Worm (Caenorhabditis elegans) whole organism, L4 larva: ENCODE measurements around the gene cccp-1.

Experiments used
- F37D6.2 ChIP-seq: sonication (generic microtip); optimal IDR thresholded peaks from 2 replicates; lab custom pipeline; 2016; ENCODE audit warnings: mild to moderate bottlenecking, missing genetic modification characterization, missing compliant biosample characterization
- F49E8.2 ChIP-seq: sonication (generic microtip); optimal IDR thresholded peaks from 2 replicates; lab custom pipeline; 2016; ENCODE audit warnings: missing compliant biosample characterization, mild to moderate bottlenecking, missing genetic modification characterization, borderline replicate concordance
- Y48G9A.11 ChIP-seq: fragments of 200-800 bp; sonication (Bioruptor generic); IDR thresholded peaks from 2 replicates; pipeline ENCODE4 v1.3.6; 2022; ENCODE audit warnings: missing genetic modification reagents, missing genetic modification characterization, missing compliant biosample characterization
- aha-1 ChIP-seq: fragments of 150-350 bp; peaks from one replicate; lab custom pipeline; 2014; ENCODE audit warnings: missing biosample characterization, missing genetic modification characterization
- arid-1 ChIP-seq: fragments of 200-800 bp; sonication (Bioruptor generic); conservative IDR thresholded peaks from 2 replicates; pipeline ENCODE4 v1.3.6; 2022; ENCODE audit warnings: missing genetic modification reagents, missing genetic modification characterization, missing compliant biosample characterization
- ceh-20 ChIP-seq: fragments of 200-800 bp; sonication (Bioruptor generic); IDR thresholded peaks from 2 replicates; pipeline ENCODE4 v1.3.6; 2022; ENCODE audit warnings: missing genetic modification reagents, missing genetic modification characterization, missing compliant biosample characterization
- ceh-28 ChIP-seq: fragments of 150-350 bp; optimal IDR thresholded peaks from 2 replicates; lab custom pipeline; 2014; ENCODE audit warnings: missing biosample characterization, missing genetic modification reagents, missing genetic modification characterization
- ceh-82 ChIP-seq: sonication (generic microtip); optimal IDR thresholded peaks from 2 replicates; lab custom pipeline; 2017; ENCODE audit warnings: missing biosample characterization, missing genetic modification characterization
- cey-2 ChIP-seq: sonication (generic microtip); optimal IDR thresholded peaks from 3 replicates; lab custom pipeline; 2017; ENCODE audit warnings: missing genetic modification characterization, mild to moderate bottlenecking, missing compliant biosample characterization, antibody characterized with exemption, borderline replicate concordance; ENCODE audit not compliant: insufficient read depth
- ctbp-1 ChIP-seq: fragments of 200-800 bp; sonication (Bioruptor generic); IDR thresholded peaks from 2 replicates; pipeline ENCODE4 v1.3.6; 2022; ENCODE audit warnings: missing genetic modification reagents, missing genetic modification characterization, missing compliant biosample characterization
- dmd-6 ChIP-seq: fragments of 200-800 bp; sonication (Bioruptor generic); IDR thresholded peaks from 2 replicates; pipeline ENCODE4 v1.3.6; 2022; ENCODE audit warnings: missing genetic modification reagents, missing genetic modification characterization, missing compliant biosample characterization
- dmd-8 ChIP-seq: fragments of 200-800 bp; sonication (Bioruptor generic); IDR thresholded peaks from 2 replicates; pipeline ENCODE4 v1.3.6; 2022; ENCODE audit warnings: missing genetic modification characterization, missing compliant biosample characterization
- hif-1 ChIP-seq, 2 experiments: sonication (generic microtip); optimal IDR thresholded peaks; 2 replicates each; lab custom pipeline; 2016 to 2017; ENCODE audit warnings: missing compliant biosample characterization in 2 of 2, missing genetic modification characterization in 2 of 2, missing genetic modification reagents in 2 of 2, missing genotype in 2 of 2, mild to moderate bottlenecking in 1 of 2
- lin-15B ChIP-seq: fragments of 150-350 bp; sonication (generic microtip); optimal IDR thresholded peaks from 3 replicates; lab custom pipeline; 2014; ENCODE audit warnings: missing biosample characterization, missing genetic modification characterization
- lin-38 ChIP-seq: fragments of 200-800 bp; sonication (Bioruptor generic); IDR thresholded peaks from 2 replicates; pipeline ENCODE4 v1.3.6; 2022; ENCODE audit warnings: missing genetic modification reagents, missing genetic modification characterization, missing compliant biosample characterization
- lsy-2 ChIP-seq, 2 experiments: fragments of 150-350 bp in 1 of 2; sonication (generic microtip) in 1 of 2; optimal IDR thresholded peaks; 2 replicates each; lab custom pipeline; 2014 to 2017; ENCODE audit warnings: missing biosample characterization in 2 of 2, missing genetic modification characterization in 2 of 2
- mdl-1 ChIP-seq, 2 experiments: fragments of 150-350 bp in 1 of 2; sonication (generic microtip) in 1 of 2; optimal IDR thresholded peaks; 2 replicates each; lab custom pipeline; 2014 to 2017; ENCODE audit warnings: missing biosample characterization in 2 of 2, missing genetic modification characterization in 2 of 2
- mdt-29 ChIP-seq: fragments of 200-800 bp; sonication (Bioruptor generic); IDR thresholded peaks from 2 replicates; pipeline ENCODE4 v1.3.6; 2022; ENCODE audit warnings: missing genetic modification reagents, missing genetic modification characterization, missing compliant biosample characterization
- mes-2 ChIP-seq: sonication (generic microtip); optimal IDR thresholded peaks from 2 replicates; lab custom pipeline; 2016; ENCODE audit warnings: missing genotype, mild to moderate bottlenecking, missing genetic modification characterization, missing compliant biosample characterization; ENCODE audit not compliant: poor library complexity, severe bottlenecking
- nhr-25 ChIP-seq: sonication (generic microtip); optimal IDR thresholded peaks from 2 replicates; lab custom pipeline; 2017; ENCODE audit warnings: missing genetic modification characterization, mild to moderate bottlenecking, missing compliant biosample characterization, antibody characterized with exemption, moderate library complexity, borderline replicate concordance; ENCODE audit not compliant: insufficient read depth
- nhr-77 ChIP-seq: fragments of 150-350 bp; optimal IDR thresholded peaks from 2 replicates; lab custom pipeline; 2014; ENCODE audit warnings: missing biosample characterization, missing genetic modification characterization
- php-3 ChIP-seq: fragments of 200-800 bp; sonication (Bioruptor generic); IDR thresholded peaks from 2 replicates; pipeline ENCODE4 v1.3.6; 2022; ENCODE audit warnings: missing genetic modification reagents, missing genetic modification characterization, missing compliant biosample characterization
- rbr-2 ChIP-seq: sonication (generic microtip); optimal IDR thresholded peaks from 2 replicates; lab custom pipeline; 2016; ENCODE audit warnings: missing genotype, missing genetic modification characterization, missing compliant biosample characterization
- set-16 ChIP-seq: fragments of 200-800 bp; sonication (Bioruptor generic); IDR thresholded peaks from 2 replicates; pipeline ENCODE4 v1.3.6; 2022; ENCODE audit warnings: missing genetic modification reagents, missing genetic modification characterization, missing compliant biosample characterization
- snpc-1.2 ChIP-seq: fragments of 200-800 bp; sonication (Bioruptor generic); IDR thresholded peaks from 2 replicates; pipeline ENCODE4 v1.3.6; 2022; ENCODE audit warnings: missing genetic modification reagents, missing genetic modification characterization, missing compliant biosample characterization
- spr-3 ChIP-seq: fragments of 200-800 bp; sonication (Bioruptor generic); optimal IDR thresholded peaks from 2 replicates; lab custom pipeline; 2018; ENCODE audit warnings: mild to moderate bottlenecking, missing genetic modification characterization, missing compliant biosample characterization
- tra-1 ChIP-seq: fragments of 200-800 bp; sonication (Bioruptor generic); IDR thresholded peaks from 2 replicates; pipeline ENCODE4 v1.3.6; 2022; ENCODE audit warnings: missing genetic modification reagents, missing genetic modification characterization, missing compliant biosample characterization
- unc-130 ChIP-seq: sonication (generic microtip); optimal IDR thresholded peaks from 2 replicates; lab custom pipeline; 2016; ENCODE audit warnings: missing genetic modification reagents, missing genetic modification characterization, missing compliant biosample characterization
- unc-62 ChIP-seq, 3 experiments: fragments of 150-350 bp in 1 of 3; sonication (generic microtip); optimal IDR thresholded peaks in 2 of 3; peaks in 1 of 3; 1 replicate in 1 of 3; 2 replicates in 2 of 3; lab custom pipeline; 2014 to 2017; ENCODE audit warnings: missing biosample characterization in 3 of 3, missing genetic modification characterization in 3 of 3, missing genetic modification reagents in 3 of 3, missing genotype in 1 of 3
- vab-7 ChIP-seq: fragments of 200-800 bp; sonication (Bioruptor generic); IDR thresholded peaks from 2 replicates; pipeline ENCODE4 v1.3.6; 2022; ENCODE audit warnings: missing genetic modification reagents, missing genetic modification characterization, missing compliant biosample characterization
- zag-1 ChIP-seq: fragments of 150-350 bp; optimal IDR thresholded peaks from 2 replicates; lab custom pipeline; 2014; ENCODE audit warnings: missing biosample characterization, missing genetic modification characterization

cccp-1 gene

ce11 chrIII:12469800-12470199, 2.9 kb upstream of the cccp-1 start:
- no peak for TF ChIP-seq lin-15B
- peak; percentile 88 for TF ChIP-seq set-16 (GFP tag; lab: Robert Waterston, UW)

ce11 chrIII:12470589-12470988, 2.1 kb upstream of the cccp-1 start:
- TF ChIP-seq aha-1 (tag; lab: Kevin White, UChicago), result peak; percentile 39
- TF ChIP-seq set-16 (GFP tag; lab: Robert Waterston, UW), result peak; percentile 91
- no peak for TF ChIP-seq dmd-6 (GFP tag; lab: Robert Waterston, UW)
- TF ChIP-seq arid-1 (GFP tag; lab: Robert Waterston, UW), result no peak
- TF ChIP-seq hif-1 (tag; optimal IDR thresholded peaks at IDR 0.05; lab: Kevin White, UChicago), result no peak

- TF ChIP-seq aha-1 (tag; lab: Kevin White, UChicago) (peak; percentile 52), cey-2 (no peak), unc-62 (GFP tag; optimal IDR thresholded peaks at IDR 0.05 in 1 of 2; lab: Kevin White, UChicago) (peak in 1 of 2 experiments; percentile 12), unc-62 (tag; optimal IDR thresholded peaks at IDR 0.05; lab: Kevin White, UChicago) (no peak)
- TF ChIP-seq, all 104 proteins: peak for 2
These were observed 11.8 kb downstream of the cccp-1 start, which contains the start of gene arrd-16 for ce11 chrIII:12484432-12484831. Gene arrd-16 (plus strand): TSS chrIII:12484732.

- TF ChIP-seq ceh-20, result no peak
- no peak for TF ChIP-seq ceh-28
- no peak for TF ChIP-seq nhr-77 (tag; lab: Kevin White, UChicago)
- no peak for TF ChIP-seq vab-7 (GFP tag; lab: Robert Waterston, UW)
- no peak for TF ChIP-seq nhr-25 (tag; lab: Kevin White, UChicago)
- no peak for TF ChIP-seq spr-3
- TF ChIP-seq zag-1, result no peak
- TF ChIP-seq mdl-1 (tag; optimal IDR thresholded peaks at IDR 0.05; lab: Kevin White, UChicago), result no peak
- TF ChIP-seq rbr-2 (tag; lab: Kevin White, UChicago), result no peak
These were observed 19.3 kb downstream of the cccp-1 start, which contains the start of gene Y49E10.25 for ce11 chrIII:12491984-12492383. Gene Y49E10.25 (minus strand): TSS chrIII:12492084.

ce11 chrIII:12495594-12496096, 23.0 kb downstream of the cccp-1 start, which contains the start of the genes Y111B2A.1 and Y111B2A.2:
Gene Y111B2A.1 (minus strand): TSS chrIII:12495644.
Gene Y111B2A.2 (plus strand): TSS chrIII:12496086.
- TF ChIP-seq unc-130 (peak; percentile 49), lin-38 (peak; percentile 61), F37D6.2 (no peak), mes-2 (tag; lab: Kevin White, UChicago) (peak; percentile 34)

- TF ChIP-seq tra-1 (GFP tag; lab: Robert Waterston, UW), result 0 out of 2 replicates have a peak, but pooled peaks have one; percentile 59
- no peak for TF ChIP-seq lsy-2 (tag; optimal IDR thresholded peaks at IDR 0.05; lab: Kevin White, UChicago)
- TF ChIP-seq F49E8.2 (tag; lab: Kevin White, UChicago), result peak; percentile 42
- 0 out of 2 replicates have a peak, but pooled peaks have one; percentile 36 for TF ChIP-seq Y48G9A.11 (GFP tag; lab: Robert Waterston, UW)
- peak; percentile 57 for TF ChIP-seq lin-38
- peak; percentile 49; the same call in 1 of the 2 replicates for TF ChIP-seq arid-1 (GFP tag; lab: Robert Waterston, UW)
- TF ChIP-seq dmd-8 (GFP tag; lab: Robert Waterston, UW), result peak; percentile 68; the same call in 1 of the 2 replicates
- TF ChIP-seq snpc-1.2 (GFP tag; lab: Robert Waterston, UW), result peak; percentile 56
- TF ChIP-seq ctbp-1, result 0 out of 2 replicates have a peak, but pooled peaks have one; percentile 43
- 0 out of 2 replicates have a peak, but pooled peaks have one; percentile 16 for TF ChIP-seq mdt-29 (GFP tag; lab: Robert Waterston, UW)
- 0 out of 2 replicates have a peak, but pooled peaks have one; percentile 32 for TF ChIP-seq php-3
- peak; percentile 13; the same call in 1 of the 2 replicates for TF ChIP-seq vab-7 (GFP tag; lab: Robert Waterston, UW)
- TF ChIP-seq ceh-28, result no peak
- TF ChIP-seq ceh-82, result no peak
These were observed 23.8 kb downstream of the cccp-1 start, which contains the start of gene herd-1 for ce11 chrIII:12496449-12496848. Gene herd-1 (plus strand): TSS chrIII:12496538.
